Fruit fly (Drosophila melanogaster) whole organism, embryonic: ENCODE data around the gene CG4854.

Experiments used
- CG10147 ChIP-seq: fragments of 200-800 bp; sonication (Bioruptor generic); optimal IDR thresholded peaks from 2 replicates; lab custom pipeline; 2019; ENCODE audit warnings: missing biosample characterization, mild to moderate bottlenecking, missing genetic modification characterization, moderate library complexity
- CG10543 ChIP-seq: fragments of 200-800 bp; sonication (Bioruptor generic); optimal IDR thresholded peaks from 3 replicates; lab custom pipeline; 2017; ENCODE audit warnings: missing biosample characterization, mild to moderate bottlenecking, missing genetic modification characterization, moderate library complexity
- CG10979 ChIP-seq: fragments of 200-800 bp; sonication (Bioruptor generic); optimal IDR thresholded peaks from 2 replicates; lab custom pipeline; 2018; ENCODE audit warnings: missing biosample characterization, mild to moderate bottlenecking, missing genetic modification characterization, moderate library complexity
- CG11085 ChIP-seq: fragments of 200-800 bp; sonication (Bioruptor generic); IDR thresholded peaks from 2 replicates; pipeline ENCODE4 v1.3.6; 2022; ENCODE audit warnings: missing biosample characterization, missing genetic modification characterization
- CG11093 ChIP-seq: fragments of 200-800 bp; sonication (Bioruptor generic); IDR thresholded peaks from 3 replicates; pipeline ENCODE4 v1.3.6; 2022; ENCODE audit warnings: missing biosample characterization, missing genetic modification characterization
- CG11696 ChIP-seq: fragments of 200-800 bp; sonication (Bioruptor generic); IDR thresholded peaks from 2 replicates; pipeline ENCODE4 v1.3.6; 2022; ENCODE audit warnings: missing biosample characterization, missing genetic modification characterization
- CG12155 ChIP-seq: fragments of 200-800 bp; sonication (Bioruptor generic); optimal IDR thresholded peaks from 3 replicates; lab custom pipeline; 2016; ENCODE audit warnings: missing biosample characterization, missing genetic modification characterization
- CG12219 ChIP-seq: fragments of 200-800 bp; sonication (Bioruptor generic); optimal IDR thresholded peaks from 3 replicates; lab custom pipeline; 2018; ENCODE audit warnings: missing biosample characterization, mild to moderate bottlenecking, missing genetic modification characterization
- CG14050 ChIP-seq: fragments of 200-800 bp; sonication (Bioruptor generic); IDR thresholded peaks from 3 replicates; pipeline ENCODE4 v1.3.6; 2022; ENCODE audit warnings: missing biosample characterization, missing genetic modification characterization
- CG16815 ChIP-seq: fragments of 200-800 bp; sonication (Bioruptor generic); optimal IDR thresholded peaks from 3 replicates; lab custom pipeline; 2017; ENCODE audit warnings: missing biosample characterization, mild to moderate bottlenecking, missing genetic modification characterization
- CG17912 ChIP-seq: fragments of 200-800 bp; sonication (Bioruptor generic); optimal IDR thresholded peaks from 2 replicates; lab custom pipeline; 2018; ENCODE audit warnings: missing biosample characterization, mild to moderate bottlenecking, missing genetic modification characterization
- CG18599 ChIP-seq: fragments of 200-800 bp; sonication (Bioruptor generic); optimal IDR thresholded peaks from 3 replicates; lab custom pipeline; 2017; ENCODE audit warnings: missing biosample characterization, missing genetic modification characterization, mild to moderate bottlenecking, moderate library complexity, missing genetic modification reagents
- CG3065 ChIP-seq: fragments of 200-800 bp; sonication (Bioruptor generic); optimal IDR thresholded peaks from 2 replicates; lab custom pipeline; 2016; ENCODE audit warnings: missing biosample characterization, missing genetic modification characterization
- CG3163 ChIP-seq: fragments of 200-800 bp; sonication (Bioruptor generic); optimal IDR thresholded peaks from 3 replicates; lab custom pipeline; 2016; ENCODE audit warnings: missing biosample characterization, missing genetic modification characterization
- CG32772 ChIP-seq: fragments of 200-800 bp; sonication (Bioruptor generic); IDR thresholded peaks from 2 replicates; pipeline ENCODE4 v1.3.6; 2022; ENCODE audit warnings: missing biosample characterization, missing genetic modification characterization
- CG33557 ChIP-seq: fragments of 200-800 bp; sonication (Bioruptor generic); optimal IDR thresholded peaks from 2 replicates; lab custom pipeline; 2019; ENCODE audit warnings: missing biosample characterization, mild to moderate bottlenecking, missing genetic modification characterization, moderate library complexity
- CG4404 ChIP-seq: fragments of 200-800 bp; sonication (Bioruptor generic); IDR thresholded peaks from 2 replicates; pipeline ENCODE4 v1.3.6; 2022; ENCODE audit warnings: missing biosample characterization, missing genetic modification characterization
- CG6272 ChIP-seq: fragments of 200-800 bp; sonication (Bioruptor generic); IDR thresholded peaks from 2 replicates; pipeline ENCODE4 v1.3.6; 2022; ENCODE audit warnings: missing biosample characterization, missing genetic modification characterization
- CG6765 ChIP-seq: fragments of 200-800 bp; sonication (Bioruptor generic); optimal IDR thresholded peaks from 3 replicates; lab custom pipeline; 2017; ENCODE audit warnings: missing biosample characterization, mild to moderate bottlenecking, missing genetic modification characterization
- CG7271 ChIP-seq: fragments of 200-800 bp; sonication (Bioruptor generic); optimal IDR thresholded peaks from 2 replicates; lab custom pipeline; 2018; ENCODE audit warnings: missing biosample characterization, mild to moderate bottlenecking, missing genetic modification characterization, moderate library complexity
- CG7786 ChIP-seq: fragments of 200-800 bp; sonication (Bioruptor generic); optimal IDR thresholded peaks from 2 replicates; lab custom pipeline; 2016; ENCODE audit warnings: missing biosample characterization, missing genetic modification characterization
- CTCF ChIP-seq: fragments of 200-800 bp; sonication (Bioruptor generic); optimal IDR thresholded peaks from 2 replicates; lab custom pipeline; 2017; ENCODE audit warnings: missing biosample characterization, mild to moderate bottlenecking, missing genetic modification characterization, moderate library complexity
- Dbx ChIP-seq: fragments of 200-800 bp; sonication (Bioruptor generic); IDR thresholded peaks from 3 replicates; pipeline ENCODE4 v1.3.6; 2022; ENCODE audit warnings: missing biosample characterization, missing genetic modification characterization
- Doc3 ChIP-seq: fragments of 200-800 bp; sonication (Bioruptor generic); IDR thresholded peaks from 3 replicates; pipeline ENCODE4 v1.3.6; 2022; ENCODE audit warnings: missing biosample characterization, missing genetic modification characterization; ENCODE audit not compliant: partially characterized antibody
- Drgx ChIP-seq: fragments of 200-800 bp; sonication (Bioruptor generic); IDR thresholded peaks from 2 replicates; pipeline ENCODE4 v1.3.6; 2022; ENCODE audit warnings: missing biosample characterization, missing genetic modification characterization
- Elba2 ChIP-seq: fragments of 200-800 bp; sonication (Bioruptor generic); optimal IDR thresholded peaks from 3 replicates; lab custom pipeline; 2016; ENCODE audit warnings: missing biosample characterization, missing genetic modification characterization
- Hey ChIP-seq: fragments of 200-800 bp; sonication (Bioruptor generic); optimal IDR thresholded peaks from 3 replicates; lab custom pipeline; 2018; ENCODE audit warnings: missing biosample characterization, mild to moderate bottlenecking, missing genetic modification characterization
- HmgD ChIP-seq: fragments of 200-800 bp; sonication (Bioruptor generic); optimal IDR thresholded peaks from 3 replicates; lab custom pipeline; 2016; ENCODE audit warnings: missing biosample characterization, missing genetic modification characterization
- Kr ChIP-seq: fragments of 200-800 bp; sonication (Bioruptor generic); optimal IDR thresholded peaks from 2 replicates; lab custom pipeline; 2017; ENCODE audit warnings: missing biosample characterization, mild to moderate bottlenecking, missing genetic modification characterization
- Lpt ChIP-seq: fragments of >200 bp; optimal IDR thresholded peaks from 2 replicates; lab custom pipeline; 2018; ENCODE audit warnings: missing biosample characterization, missing genetic modification characterization
- Mad ChIP-seq: fragments of 200-800 bp; sonication (Bioruptor generic); optimal IDR thresholded peaks from 2 replicates; lab custom pipeline; 2016; ENCODE audit warnings: missing biosample characterization, missing genetic modification characterization
- Med ChIP-seq: fragments of 200-800 bp; sonication (Bioruptor generic); peaks from one replicate; lab custom pipeline; 2016; ENCODE audit warnings: missing biosample characterization, missing genetic modification characterization, mild to moderate bottlenecking, inconsistent platforms, moderate library complexity
- NC2α ChIP-seq: fragments of 200-800 bp; sonication (Bioruptor generic); optimal IDR thresholded peaks from 2 replicates; lab custom pipeline; 2016; ENCODE audit warnings: missing biosample characterization, missing genetic modification characterization
- Neu2 ChIP-seq: fragments of 200-800 bp; sonication (Bioruptor generic); optimal IDR thresholded peaks from 3 replicates; lab custom pipeline; 2016; ENCODE audit warnings: missing biosample characterization, missing genetic modification characterization, borderline replicate concordance
- Taf1 ChIP-seq: fragments of 200-800 bp; sonication (Bioruptor generic); IDR thresholded peaks from 2 replicates; pipeline ENCODE4 v1.3.6; 2022; ENCODE audit warnings: missing biosample characterization, missing genetic modification characterization
- Tbp ChIP-seq: fragments of >200 bp; optimal IDR thresholded peaks from 2 replicates; lab custom pipeline; 2018; ENCODE audit warnings: missing biosample characterization, missing genetic modification characterization
- Vsx1 ChIP-seq: fragments of 200-800 bp; sonication (Bioruptor generic); optimal IDR thresholded peaks from 2 replicates; lab custom pipeline; 2017; ENCODE audit warnings: missing biosample characterization, mild to moderate bottlenecking, missing genetic modification characterization, missing genetic modification reagents
- YL-1 ChIP-seq: fragments of 200-800 bp; sonication (Bioruptor generic); optimal IDR thresholded peaks from 3 replicates; lab custom pipeline; 2017; ENCODE audit warnings: missing biosample characterization, mild to moderate bottlenecking, missing genetic modification characterization
- bsh ChIP-seq, 2 experiments: fragments of 200-800 bp; sonication (Bioruptor generic); optimal IDR thresholded peaks; 2 replicates each; lab custom pipeline; 2017 to 2018; ENCODE audit warnings: mild to moderate bottlenecking in 2 of 2, missing biosample characterization in 2 of 2, missing genetic modification characterization in 2 of 2, moderate library complexity in 1 of 2
- cato ChIP-seq: fragments of 200-800 bp; sonication (Bioruptor generic); optimal IDR thresholded peaks from 2 replicates; lab custom pipeline; 2016; ENCODE audit warnings: missing biosample characterization, missing genetic modification characterization, borderline replicate concordance
- en ChIP-seq: fragments of 200-800 bp; sonication (Bioruptor generic); optimal IDR thresholded peaks from 2 replicates; lab custom pipeline; 2016; ENCODE audit warnings: missing biosample characterization, missing genetic modification characterization
- exex ChIP-seq: fragments of 200-800 bp; sonication (Bioruptor generic); optimal IDR thresholded peaks from 4 replicates; lab custom pipeline; 2018; ENCODE audit warnings: missing biosample characterization, mild to moderate bottlenecking, missing genetic modification characterization, moderate library complexity
- gcm2 ChIP-seq: fragments of 200-800 bp; sonication (Bioruptor generic); optimal IDR thresholded peaks from 2 replicates; lab custom pipeline; 2016; ENCODE audit warnings: missing biosample characterization, missing genetic modification characterization
- gem ChIP-seq: fragments of 200-800 bp; sonication (Bioruptor generic); optimal IDR thresholded peaks from 2 replicates; lab custom pipeline; 2019; ENCODE audit warnings: missing biosample characterization, mild to moderate bottlenecking, missing genetic modification characterization, moderate library complexity
- hkb ChIP-seq, 2 experiments: fragments of 200-800 bp in 1 of 2; fragments of >200 bp in 1 of 2; sonication (Bioruptor generic) in 1 of 2; IDR thresholded peaks in 1 of 2; optimal IDR thresholded peaks in 1 of 2; 2 replicates each; pipeline versions ENCODE4 v1.3.6 to Lab custom; 2017 to 2022; ENCODE audit warnings: missing biosample characterization in 1 of 2, missing genetic modification characterization in 1 of 2
- maf-S ChIP-seq: fragments of 200-800 bp; sonication (Bioruptor generic); optimal IDR thresholded peaks from 2 replicates; lab custom pipeline; 2016; ENCODE audit warnings: missing biosample characterization, missing genetic modification characterization
- oc ChIP-seq: fragments of 200-800 bp; sonication (Bioruptor generic); optimal IDR thresholded peaks from 2 replicates; lab custom pipeline; 2018; ENCODE audit warnings: missing biosample characterization, mild to moderate bottlenecking, missing genetic modification characterization, moderate library complexity
- sc ChIP-seq, 3 experiments: fragments of >200 bp in 2 of 3; fragments of 200-800 bp in 1 of 3; sonication (Bioruptor generic) in 1 of 3; optimal IDR thresholded peaks; 2 replicates in 2 of 3; 3 replicates in 1 of 3; lab custom pipeline; 2017; ENCODE audit warnings: mild to moderate bottlenecking in 1 of 3, missing biosample characterization in 1 of 3, missing genetic modification characterization in 1 of 3, missing genetic modification reagents in 1 of 3
- twi ChIP-seq: fragments of 200-800 bp; optimal IDR thresholded peaks from 2 replicates; lab custom pipeline; 2019; ENCODE audit warnings: missing biosample characterization, mild to moderate bottlenecking, missing genetic modification characterization, moderate library complexity
- usp ChIP-seq: fragments of >200 bp; optimal IDR thresholded peaks from 2 replicates; lab custom pipeline; 2017; ENCODE audit warnings: missing biosample characterization, missing genetic modification characterization

Gene CG4854

DNA sequence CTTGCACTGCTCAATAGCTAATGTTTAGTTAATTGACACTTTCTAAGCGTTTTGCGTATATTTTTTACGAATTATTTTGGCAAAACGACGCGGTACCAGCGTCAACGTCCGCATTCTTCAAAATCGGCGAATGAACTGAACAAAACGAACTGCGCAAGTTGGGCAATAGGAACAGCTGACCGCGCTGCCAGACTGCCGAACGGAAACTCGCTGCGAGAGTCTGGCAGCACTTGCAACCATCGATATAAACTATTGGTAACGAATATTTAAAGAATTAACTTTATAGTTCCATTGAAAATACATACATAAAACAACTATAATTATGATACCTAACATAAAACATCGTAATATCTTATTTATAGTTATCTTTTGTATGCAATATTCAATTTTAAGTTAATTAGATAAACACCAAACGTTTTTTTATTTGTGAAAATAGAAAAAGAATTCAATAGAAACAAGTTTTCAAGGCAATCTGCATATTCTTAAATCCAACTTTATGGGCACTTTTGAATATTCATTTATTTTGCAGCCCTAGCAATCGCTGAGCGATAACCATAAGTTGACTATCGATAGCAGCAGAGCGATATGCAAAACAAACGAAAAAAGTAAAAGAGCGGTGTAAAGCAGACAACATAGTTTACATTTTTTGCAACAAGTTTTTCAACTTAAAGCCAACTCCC, 19.3 kb upstream of the CG4854 start, which contains the start of the genes Hs6st and MED25 (continued):
- TF ChIP-seq Neu2 (no peak), CG18599 (peak; percentile 74), gem (no peak), CG11093 (GFP tag; lab: Robert Waterston, UW) (no peak), Kr (GFP tag; lab: Kevin White, UChicago) (no peak), exex (tag; lab: Kevin White, UChicago) (peak; percentile 38), CG12219 (GFP tag; lab: Kevin White, UChicago) (no peak), Drgx (no peak), CG3163 (no peak), CG10543 (GFP tag; lab: Kevin White, UChicago) (peak; percentile 77), usp (no peak), Doc3 (GFP tag; lab: Robert Waterston, UW) (peak; percentile 82), Med (GFP tag; lab: Kevin White, UChicago) (peak; percentile 72), Elba2 (peak; percentile 98), hkb (optimal IDR thresholded peaks at IDR 0.05; lab: Kevin White, UChicago) (peak; percentile 10), hkb (GFP tag; IDR thresholded peaks at IDR 0.05; lab: Robert Waterston, UW) (no peak), CG10147 (GFP tag; lab: Kevin White, UChicago) (no peak), oc (tag; lab: Kevin White, UChicago) (no peak), Tbp (GFP tag; lab: Kevin White, UChicago) (no peak), NC2α (GFP tag; lab: Kevin White, UChicago) (no peak), Taf1 (GFP tag; lab: Robert Waterston, UW) (no peak), CG3065 (no peak), twi (tag; lab: Kevin White, UChicago) (no peak), Dbx (GFP tag; lab: Robert Waterston, UW) (peak; percentile 70), Vsx1 (GFP tag; lab: Kevin White, UChicago) (no peak), CG16815 (GFP tag; lab: Kevin White, UChicago) (no peak), CG4404 (no peak), CTCF (GFP tag; lab: Kevin White, UChicago) (no peak), cato (no peak), CG33557 (GFP tag; lab: Kevin White, UChicago) (peak; percentile 10), CG12155 (peak; percentile 39), maf-S (no peak), CG10979 (tag; lab: Kevin White, UChicago) (peak; percentile 61), en (no peak), gcm2 (GFP tag; lab: Kevin White, UChicago) (no peak), bsh (GFP tag; optimal IDR thresholded peaks at IDR 0.05; lab: Kevin White, UChicago) (no peak), Mad (GFP tag; lab: Kevin White, UChicago) (no peak), sc (optimal IDR thresholded peaks at IDR 0.05; lab: Kevin White, UChicago) (no peak), sc (GFP tag; optimal IDR thresholded peaks at IDR 0.05; lab: Kevin White, UChicago) (no peak), Hey (tag; lab: Kevin White, UChicago) (no peak), CG11085 (peak; percentile 32; the same call in 1 of the 2 replicates), CG32772 (GFP tag; lab: Robert Waterston, UW) (no peak), HmgD (no peak), CG7271 (no peak), CG6272 (GFP tag; lab: Robert Waterston, UW) (no peak), CG17912 (GFP tag; lab: Kevin White, UChicago) (no peak), CG14050 (GFP tag; lab: Robert Waterston, UW) (peak; percentile 52; the same call in 2 of the 3 replicates), CG6765 (GFP tag; lab: Kevin White, UChicago) (peak; percentile 17), CG11696 (GFP tag; lab: Robert Waterston, UW) (no peak), YL-1 (GFP tag; lab: Kevin White, UChicago) (peak; percentile 60), CG7786 (GFP tag; lab: Kevin White, UChicago) (no peak), Lpt (GFP tag; lab: Kevin White, UChicago) (no peak)
